Fruit fly (Drosophila melanogaster): ENCODE measurements around the gene CSN1b.

CSN1b gene

DNA sequence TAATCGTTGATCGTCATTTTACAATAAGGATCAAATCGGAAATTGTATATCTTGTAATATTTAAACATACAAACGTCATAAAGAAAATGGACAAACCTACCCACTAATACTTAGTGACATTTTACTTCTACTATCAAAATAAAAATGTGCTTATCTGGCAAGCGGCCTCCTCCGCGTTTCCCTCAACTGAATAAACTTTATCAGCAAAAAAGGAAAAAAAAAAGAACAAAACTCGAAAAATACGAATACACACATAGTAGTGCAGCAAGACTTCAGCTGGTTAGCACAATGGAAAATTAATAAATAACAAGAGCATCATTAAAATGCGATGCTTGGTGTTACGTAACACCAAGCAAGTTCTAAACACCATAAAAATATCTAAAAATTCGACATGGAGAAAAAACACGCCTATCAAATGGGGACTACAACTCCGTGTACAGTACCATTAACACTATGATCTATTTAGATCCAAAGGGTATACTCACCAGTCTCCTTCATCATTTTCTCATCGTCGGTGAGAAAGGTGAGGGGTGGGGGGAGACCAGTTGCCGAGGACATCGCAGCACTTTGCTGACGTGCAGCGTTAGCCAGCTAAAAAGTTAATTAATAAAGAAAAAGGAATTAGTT is 7.2 kb downstream of the CSN1b start:
- TF ChIP-seq noc (tag; optimal IDR thresholded peaks at IDR 0.05), result no peak

DNA sequence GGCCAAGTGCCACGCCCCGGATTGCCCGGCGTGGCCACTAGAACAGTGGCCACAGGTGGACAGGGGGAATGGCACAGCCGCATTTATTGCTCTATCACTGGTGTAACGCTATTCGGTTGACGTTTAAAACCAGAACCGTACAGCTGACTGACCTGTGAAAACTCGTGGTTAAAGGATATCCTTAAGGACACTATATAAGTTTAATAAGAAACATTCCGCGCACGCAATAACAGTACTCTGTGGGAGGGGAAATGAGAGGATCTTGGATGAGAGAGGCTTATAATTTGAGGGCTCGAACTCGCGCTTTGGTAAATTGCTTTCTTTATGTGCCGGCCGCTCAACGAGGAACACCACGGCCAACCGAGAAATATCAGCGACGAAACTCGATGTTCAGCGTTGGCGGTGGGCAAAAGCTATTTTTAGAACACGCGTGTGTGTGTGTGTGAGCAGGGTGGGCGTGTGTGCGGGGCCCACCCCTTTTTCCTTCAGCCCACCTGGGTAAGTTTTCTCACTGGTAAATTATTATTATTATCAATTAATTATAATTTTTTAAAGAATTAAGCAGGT is 8.3 kb downstream of the CSN1b start:
- TF ChIP-seq noc (tag; optimal IDR thresholded peaks at IDR 0.05), result no peak

- peak; percentile 24 for TF ChIP-seq noc (tag; optimal IDR thresholded peaks at IDR 0.05)
These were observed 9.7 kb downstream of the CSN1b start for dm6 chr3L:18895079-18895478.

dm6 chr3L:18891986-18892385 is 12.7 kb downstream of the CSN1b start, which contains the start of gene NijB:
Gene NijB (plus strand): TSS chr3L:18892383.
- TF ChIP-seq noc (tag; optimal IDR thresholded peaks at IDR 0.05), result no peak

DNA sequence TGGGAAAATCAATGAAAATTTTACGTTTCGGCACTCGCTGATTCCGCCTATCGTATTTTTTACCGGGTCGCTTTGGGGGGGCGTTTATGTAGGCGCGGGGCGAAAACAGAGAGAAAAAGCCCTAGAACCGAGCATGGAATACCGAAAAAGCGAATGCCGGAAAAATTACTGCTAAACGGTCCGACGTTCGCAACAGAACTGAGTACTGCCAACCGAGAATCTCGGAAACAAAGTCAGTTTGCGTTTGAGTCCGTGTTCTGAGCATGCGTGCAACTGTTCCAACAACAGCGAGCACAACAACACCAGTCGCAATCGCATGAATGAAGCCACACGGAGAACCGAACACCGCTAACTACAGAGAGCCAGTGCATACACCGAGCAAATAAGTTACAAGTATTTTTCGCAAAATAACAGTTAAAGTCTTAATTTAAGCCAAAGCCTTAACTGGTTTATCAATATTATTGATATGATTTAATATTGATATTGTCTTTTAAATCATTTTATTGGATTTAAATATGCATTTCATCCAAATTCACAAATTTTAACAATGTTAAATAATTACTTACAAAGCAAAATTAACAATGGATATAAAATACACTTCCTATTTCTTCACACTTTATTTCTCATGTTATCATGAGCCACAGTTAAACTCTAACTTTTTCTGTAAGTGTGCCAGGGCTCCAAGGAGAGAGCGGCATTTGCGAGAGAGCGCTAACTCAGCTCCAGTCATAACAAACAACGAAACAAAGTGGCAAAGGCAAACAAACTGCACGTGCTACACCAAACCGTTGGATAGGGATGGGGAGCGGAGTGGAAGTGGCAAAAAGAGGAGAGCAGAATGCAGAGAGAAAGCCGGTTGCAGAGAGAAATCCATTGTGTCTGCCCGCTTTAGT is 14.2 kb downstream of the CSN1b start, which contains the start of gene CG3961:
TSS of gene CG3961 (minus strand) at position 201 of the 893 bp plus-strand sequence.
- peak; percentile 78 for TF ChIP-seq noc (tag; optimal IDR thresholded peaks at IDR 0.05)

dm6 chr3L:18889222-18889866 is 15.4 kb downstream of the CSN1b start:
- no peak for TF ChIP-seq noc (tag; optimal IDR thresholded peaks at IDR 0.05)

DNA sequence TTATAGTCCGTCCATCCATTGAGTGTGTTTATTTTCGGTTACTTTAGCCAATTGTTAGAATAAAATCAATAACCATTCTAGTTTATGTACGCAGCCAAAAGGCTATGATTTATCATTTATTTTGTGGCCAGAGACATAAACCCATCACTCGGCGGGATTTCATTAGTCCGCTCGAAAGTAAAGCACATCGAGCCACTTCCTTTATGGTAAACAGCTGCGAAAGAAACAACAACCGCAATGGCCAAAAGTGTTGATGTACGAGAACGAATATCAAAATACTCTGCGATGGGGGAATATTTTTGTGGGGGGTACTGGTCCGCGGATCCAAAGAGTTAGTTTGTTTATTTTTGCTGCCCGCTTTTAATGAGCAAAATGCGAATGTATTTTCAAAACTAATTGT is 23.1 kb downstream of the CSN1b start:
- TF ChIP-seq noc (tag; optimal IDR thresholded peaks at IDR 0.05), result no peak

- no peak for TF ChIP-seq noc (tag; optimal IDR thresholded peaks at IDR 0.05)
These were observed 32.3 kb downstream of the CSN1b start, which contains the start of the genes Rad9 and Uggt for dm6 chr3L:18872440-18872839. Gene Rad9 (minus strand): TSS chr3L:18872553. Gene Uggt (plus strand): TSS chr3L:18872747.

dm6 chr3L:18870027-18870426 is 34.7 kb downstream of the CSN1b start, which contains the start of gene Blos3:
Gene Blos3 (plus strand): TSS chr3L:18870224.
- TF ChIP-seq noc (tag; optimal IDR thresholded peaks at IDR 0.05), result no peak

DNA sequence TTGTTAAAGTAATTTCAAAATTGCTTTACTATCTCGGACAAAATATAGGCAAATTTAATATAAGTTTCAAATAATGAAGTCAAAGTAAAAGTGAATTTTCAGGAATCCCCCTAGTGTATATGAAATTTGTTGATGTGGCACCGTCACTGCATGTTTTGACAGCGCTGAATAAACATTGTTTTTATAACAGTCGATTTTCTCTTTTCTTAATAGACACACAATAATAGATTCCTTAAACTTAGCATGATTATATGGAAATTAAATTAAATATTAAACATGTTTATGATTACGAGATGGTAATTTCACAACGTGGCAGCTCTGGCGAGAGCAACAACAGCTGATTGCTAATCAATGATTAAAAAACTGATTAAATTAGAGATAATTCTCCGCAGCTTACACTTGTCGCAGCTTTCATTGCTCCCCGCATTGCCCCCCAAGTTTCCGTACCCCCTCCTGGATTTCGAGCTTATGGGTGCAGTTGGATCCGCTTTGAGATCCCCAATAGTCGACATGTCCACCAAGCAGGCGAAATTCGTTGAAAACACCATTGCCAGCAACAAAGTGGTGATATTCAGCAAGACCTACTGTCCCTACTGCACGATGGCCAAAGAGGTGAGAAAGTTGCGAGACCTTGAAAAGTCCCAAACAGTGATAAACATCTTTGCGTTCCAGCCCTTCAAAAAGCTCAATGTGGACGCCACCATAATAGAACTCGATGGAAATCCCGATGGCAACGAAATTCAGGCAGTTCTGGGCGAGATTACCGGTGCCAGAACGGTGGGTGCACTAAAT is 35.5 kb downstream of the CSN1b start, which contains the start of gene Grx1:
TSS of gene Grx1 (plus strand) at position 196 of the 792 bp plus-strand sequence.
- TF ChIP-seq noc (tag; optimal IDR thresholded peaks at IDR 0.05), result peak; percentile 56

dm6 chr3L:18867521-18867920 is 37.2 kb downstream of the CSN1b start, which contains the start of gene Dysb:
Gene Dysb (plus strand): TSS chr3L:18867771.
- peak; percentile 88 for TF ChIP-seq noc (tag; optimal IDR thresholded peaks at IDR 0.05)

dm6 chr3L:18865447-18866367 is 39.0 kb downstream of the CSN1b start, which contains the start of gene CG14074:
Gene CG14074 (plus strand): TSS chr3L:18866225.
- no peak for TF ChIP-seq noc (tag; optimal IDR thresholded peaks at IDR 0.05)

DNA sequence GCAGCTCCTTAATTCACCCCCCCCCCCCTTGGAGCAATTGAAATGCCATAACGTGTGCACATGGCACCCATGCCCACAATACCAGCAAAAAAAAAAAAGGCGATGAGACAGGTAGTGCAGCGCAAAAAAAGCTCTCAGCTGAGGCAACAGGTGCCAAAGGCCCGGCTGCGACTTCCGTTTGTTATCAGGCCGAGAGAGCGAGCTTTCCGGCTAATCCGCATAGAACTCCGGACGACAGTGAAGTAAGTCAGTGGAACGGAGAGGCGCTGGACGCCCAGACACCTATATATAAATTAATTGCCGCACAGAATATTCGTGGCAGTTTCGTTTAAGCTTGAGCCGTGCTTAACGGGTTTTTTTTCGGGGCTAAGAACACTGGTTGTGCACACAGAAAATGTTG is 41.4 kb downstream of the CSN1b start, which contains the start of gene CG6865:
TSS of gene CG6865 (plus strand) at position 321 of the 400 bp plus-strand sequence.
- no peak for TF ChIP-seq noc (tag; optimal IDR thresholded peaks at IDR 0.05)

- TF ChIP-seq noc (tag; optimal IDR thresholded peaks at IDR 0.05), result no peak
These were observed 42.8 kb downstream of the CSN1b start for dm6 chr3L:18861893-18862292.

Measured in whole organism, larva.